Fruit fly (Drosophila melanogaster): ENCODE data around the gene CG14565.

DNA sequence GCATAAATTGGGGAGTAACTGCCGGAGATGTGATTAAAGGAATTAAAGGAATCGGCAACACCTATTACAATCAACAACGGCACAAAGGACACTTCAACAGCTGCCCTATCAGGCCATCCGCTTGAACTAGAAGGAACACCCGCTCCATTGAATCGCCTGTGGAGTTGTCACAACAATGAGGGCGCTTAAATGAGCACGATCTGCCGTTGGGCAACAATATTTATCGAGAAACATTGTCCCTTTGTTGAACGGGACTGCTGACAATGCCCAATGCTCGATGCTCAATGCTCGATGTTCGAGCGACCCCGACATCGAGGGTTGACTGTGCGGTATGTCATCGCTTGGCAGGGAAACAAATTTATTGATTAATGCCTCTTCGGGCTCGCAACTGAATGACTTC lies 43.8 kb upstream of the CG14565 start:
- TF ChIP-seq CG7556 (GFP tag; optimal IDR thresholded peaks at IDR 0.05) (no peak), CG32772 (GFP tag; IDR thresholded peaks at IDR 0.05) (no peak), Tbp (GFP tag; optimal IDR thresholded peaks at IDR 0.05) (no peak), unc-4 (GFP tag; IDR thresholded peaks at IDR 0.05; ENCODE audit: partially characterized antibody) (no peak)

All from whole organism, embryonic.